Worm (Caenorhabditis elegans) whole organism, young adult: ENCODE data around the gene nspa-2.

Experiments
- dox-1 ChIP-seq: fragments of 200-800 bp; sonication (Bioruptor generic); IDR thresholded peaks from 2 replicates; pipeline ENCODE4 v1.3.6; 2022; ENCODE audit warnings: missing genetic modification reagents, missing genetic modification characterization, missing compliant biosample characterization
- egl-18 ChIP-seq: fragments of 200-800 bp; sonication (Bioruptor generic); IDR thresholded peaks from 2 replicates; pipeline ENCODE4 v1.3.6; 2022; ENCODE audit warnings: missing genetic modification reagents, missing genetic modification characterization, missing compliant biosample characterization
- ekl-4 ChIP-seq: fragments of 200-800 bp; sonication (Bioruptor generic); IDR thresholded peaks from 2 replicates; pipeline ENCODE4 v1.3.6; 2022; ENCODE audit warnings: missing genetic modification reagents, missing genetic modification characterization, missing compliant biosample characterization
- gei-17 ChIP-seq: fragments of 200-800 bp; sonication (Bioruptor generic); optimal IDR thresholded peaks from 2 replicates; lab custom pipeline; 2018; ENCODE audit warnings: mild to moderate bottlenecking, missing genetic modification characterization, missing compliant biosample characterization
- hmg-20 ChIP-seq: fragments of 200-800 bp; sonication (Bioruptor generic); IDR thresholded peaks from 2 replicates; pipeline ENCODE4 v1.3.6; 2022; ENCODE audit warnings: missing genetic modification reagents, missing genetic modification characterization, missing compliant biosample characterization
- madf-8 ChIP-seq: fragments of 200-800 bp; sonication (Bioruptor generic); conservative IDR thresholded peaks from 2 replicates; pipeline ENCODE4 v1.3.6; 2022; ENCODE audit warnings: missing genetic modification reagents, missing genetic modification characterization, missing compliant biosample characterization
- unc-62 ChIP-seq: fragments of 150-350 bp; optimal IDR thresholded peaks from 2 replicates; lab custom pipeline; 2014; ENCODE audit warnings: missing biosample characterization, missing genetic modification reagents, missing genetic modification characterization
- ztf-6 ChIP-seq: fragments of 200-800 bp; sonication (Bioruptor generic); IDR thresholded peaks from 2 replicates; pipeline ENCODE4 v1.3.6; 2022; ENCODE audit warnings: missing genetic modification reagents, missing genetic modification characterization, missing compliant biosample characterization

DNA sequence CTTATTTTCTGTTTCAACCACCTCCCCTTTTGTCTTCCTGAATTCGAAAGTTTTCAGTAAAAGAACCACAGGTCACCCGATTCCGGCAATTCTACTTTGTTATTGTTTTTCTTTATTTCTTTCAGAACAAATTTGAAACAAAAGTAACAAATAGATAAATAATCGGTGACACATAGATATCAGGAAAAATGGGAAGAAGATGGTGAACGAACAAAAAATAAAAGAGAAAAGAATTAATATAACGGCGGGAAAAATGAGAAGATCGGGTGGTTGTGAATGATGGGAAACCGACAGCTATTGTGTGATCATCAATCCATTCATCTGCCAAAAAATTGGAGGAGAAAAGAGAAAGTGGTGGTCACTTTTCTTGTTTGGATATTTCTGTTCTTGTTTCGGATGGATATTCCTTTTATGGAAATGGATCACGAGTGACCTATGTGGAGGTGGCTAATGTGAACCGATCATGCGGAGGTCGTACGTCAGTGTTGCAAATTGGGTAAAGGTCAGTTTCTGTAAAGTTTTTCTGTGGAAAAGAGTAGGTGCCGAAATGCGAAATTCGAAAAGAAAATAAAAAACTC lies 13.6 kb upstream of the nspa-2 start:
- no peak for TF ChIP-seq unc-62 (GFP tag; lab: Kevin White, UChicago)
- TF ChIP-seq ztf-6 (GFP tag; lab: Robert Waterston, UW) = no peak
- no peak for TF ChIP-seq gei-17 (GFP tag; lab: Kevin White, UChicago)
- no peak for TF ChIP-seq egl-18 (GFP tag; lab: Robert Waterston, UW)
- TF ChIP-seq dox-1 = no peak
- no peak for TF ChIP-seq hmg-20
- no peak for TF ChIP-seq ekl-4 (GFP tag; lab: Robert Waterston, UW)
- no peak for TF ChIP-seq madf-8 (GFP tag; lab: Robert Waterston, UW)
